Worm (Caenorhabditis elegans): ENCODE measurements around the gene Y5H2A.4.

Gene Y5H2A.4

ce11 chrV:2266958-2267357 lies 7.2 kb downstream of the Y5H2A.4 start, which contains the start of gene nhr-275:
Gene nhr-275 (minus strand): TSS chrV:2267058.
- TF ChIP-seq nhr-28 (tag; optimal IDR thresholded peaks at IDR 0.05) (no peak), skn-1 (tag; optimal IDR thresholded peaks at IDR 0.05) (no peak), vab-15 (tag; optimal IDR thresholded peaks at IDR 0.05) (no peak), grh-1 (GFP tag; IDR thresholded peaks at IDR 0.05) (no peak), swsn-7 (tag; optimal IDR thresholded peaks at IDR 0.05) (no peak), mep-1 (tag; optimal IDR thresholded peaks at IDR 0.05) (no peak), hlh-4 (tag; optimal IDR thresholded peaks at IDR 0.05) (no peak), ceh-90 (tag; optimal IDR thresholded peaks at IDR 0.05) (no peak), C16A3.4 (tag; optimal IDR thresholded peaks at IDR 0.05) (no peak), ets-5 (GFP tag; IDR thresholded peaks at IDR 0.05) (no peak), nhr-20 (tag; optimal IDR thresholded peaks at IDR 0.05) (no peak), nhr-77 (tag; optimal IDR thresholded peaks at IDR 0.05) (no peak)

ce11 chrV:2264925-2265324 lies 9.2 kb downstream of the Y5H2A.4 start:
- TF ChIP-seq zip-4 (GFP tag; optimal IDR thresholded peaks at IDR 0.05) (no peak), lin-15B (tag; optimal IDR thresholded peaks at IDR 0.05) (no peak), efl-1 (optimal IDR thresholded peaks at IDR 0.05) (no peak), efl-1 (GFP tag; optimal IDR thresholded peaks at IDR 0.05 in 1 of 2) (peak in 1 of 2 experiments; percentile 88)

- TF ChIP-seq blmp-1 (tag; optimal IDR thresholded peaks at IDR 0.05) (no peak), nhr-12 (tag; optimal IDR thresholded peaks at IDR 0.05) (no peak), vab-15 (tag; optimal IDR thresholded peaks at IDR 0.05) (no peak), efl-1 (optimal IDR thresholded peaks at IDR 0.05) (no peak), efl-1 (GFP tag; optimal IDR thresholded peaks at IDR 0.05 in 1 of 2) (peak in 1 of 2 experiments; percentile 37), alr-1 (tag; optimal IDR thresholded peaks at IDR 0.05; ENCODE audit: borderline replicate concordance) (no peak), C04F5.9 (tag; optimal IDR thresholded peaks at IDR 0.05) (no peak), skn-1 (tag; optimal IDR thresholded peaks at IDR 0.05) (peak; percentile 46), lin-15B (tag; optimal IDR thresholded peaks at IDR 0.05) (no peak), hlh-17 (GFP tag; optimal IDR thresholded peaks at IDR 0.05; ENCODE audit: borderline replicate concordance) (no peak), fkh-8 (tag; optimal IDR thresholded peaks at IDR 0.05) (peak; percentile 10), aly-2 (tag; optimal IDR thresholded peaks at IDR 0.05) (no peak), lin-35 (GFP tag; optimal IDR thresholded peaks at IDR 0.05) (peak in 1 of 2 experiments; percentile 19)
Observed at ce11 chrV:2264455-2264854, 9.7 kb downstream of the Y5H2A.4 start, which contains the start of gene nhr-183. Gene nhr-183 (minus strand): TSS chrV:2264634.

ce11 chrV:2260660-2261059 lies 13.5 kb downstream of the Y5H2A.4 start, which contains the start of gene F41B5.12:
Gene F41B5.12 (plus strand): TSS chrV:2260960.
- TF ChIP-seq vab-15 (tag; optimal IDR thresholded peaks at IDR 0.05) (no peak), unc-62 (GFP tag; optimal IDR thresholded peaks at IDR 0.05) (no peak), efl-1 (optimal IDR thresholded peaks at IDR 0.05) (no peak), efl-1 (GFP tag; optimal IDR thresholded peaks at IDR 0.05 in 1 of 2) (no peak), unc-98 (GFP tag; IDR thresholded peaks at IDR 0.05) (no peak), jun-1 (tag; optimal IDR thresholded peaks at IDR 0.05) (no peak), zip-4 (GFP tag; optimal IDR thresholded peaks at IDR 0.05) (no peak), nhr-47 (tag; optimal IDR thresholded peaks at IDR 0.05) (no peak), efl-3 (GFP tag; optimal IDR thresholded peaks at IDR 0.05) (no peak)

ce11 chrV:2259750-2260149 lies 14.4 kb downstream of the Y5H2A.4 start, which contains the start of gene nhr-182:
Gene nhr-182 (minus strand): TSS chrV:2259927.
- TF ChIP-seq mep-1 (tag; optimal IDR thresholded peaks at IDR 0.05) (peak; percentile 34), elt-3 (tag; optimal IDR thresholded peaks at IDR 0.05) (peak in 1 of 6 experiments; percentile 6), efl-1 (optimal IDR thresholded peaks at IDR 0.05) (peak; percentile 36 to 51), efl-1 (GFP tag; optimal IDR thresholded peaks at IDR 0.05 in 1 of 2) (no peak), ets-5 (GFP tag; IDR thresholded peaks at IDR 0.05) (no peak), skn-1 (tag; optimal IDR thresholded peaks at IDR 0.05) (peak; percentile 97), lin-35 (GFP tag; optimal IDR thresholded peaks at IDR 0.05) (peak in 1 of 2 experiments; percentile 56), elt-2 (tag; optimal IDR thresholded peaks at IDR 0.05) (no peak), nhr-85 (tag) (peak; percentile 80), zip-4 (GFP tag; optimal IDR thresholded peaks at IDR 0.05) (no peak), unc-30 (tag; optimal IDR thresholded peaks at IDR 0.05) (no peak), blmp-1 (tag; optimal IDR thresholded peaks at IDR 0.05) (peak; percentile 61), ztf-4 (tag; optimal IDR thresholded peaks at IDR 0.05) (no peak), nhr-71 (tag; optimal IDR thresholded peaks at IDR 0.05) (peak; percentile 57), tlp-1 (tag; optimal IDR thresholded peaks at IDR 0.05) (no peak), nhr-77 (tag; optimal IDR thresholded peaks at IDR 0.05) (no peak), grh-1 (GFP tag; IDR thresholded peaks at IDR 0.05) (no peak), dsc-1 (tag; optimal IDR thresholded peaks at IDR 0.05) (no peak), lsy-2 (tag; optimal IDR thresholded peaks at IDR 0.05) (peak; percentile 2 to 43), hlh-17 (GFP tag; optimal IDR thresholded peaks at IDR 0.05; ENCODE audit: borderline replicate concordance) (no peak), unc-98 (GFP tag; IDR thresholded peaks at IDR 0.05) (no peak), ces-1 (GFP tag; optimal IDR thresholded peaks at IDR 0.05) (no peak), snpc-4 (tag; optimal IDR thresholded peaks at IDR 0.05) (no peak), dpl-1 (GFP tag; optimal IDR thresholded peaks at IDR 0.05) (peak in 1 of 3 experiments; percentile 20), nhr-47 (tag; optimal IDR thresholded peaks at IDR 0.05) (no peak), tbx-2 (tag; optimal IDR thresholded peaks at IDR 0.05) (peak; percentile 24), nhr-76 (tag; optimal IDR thresholded peaks at IDR 0.05) (no peak), aly-2 (tag; optimal IDR thresholded peaks at IDR 0.05) (no peak)
